Worm (Caenorhabditis elegans) whole organism, L2 larva: ENCODE data around the gene ptp-3.

Experiments used
- C34F6.9 ChIP-seq: fragments of 150-350 bp; optimal IDR thresholded peaks from 2 replicates; lab custom pipeline; 2014; ENCODE audit warnings: missing biosample characterization, missing genetic modification characterization
- F13H6.1 ChIP-seq: sonication (generic microtip); optimal IDR thresholded peaks from 2 replicates; lab custom pipeline; 2016; ENCODE audit warnings: missing genetic modification characterization, missing compliant biosample characterization
- Y55F3AM.14 ChIP-seq: fragments of 200-800 bp; sonication (Bioruptor generic); optimal IDR thresholded peaks from 2 replicates; lab custom pipeline; 2018; ENCODE audit warnings: mild to moderate bottlenecking, missing genetic modification characterization, missing compliant biosample characterization
- ZK546.5 ChIP-seq: sonication (generic microtip); optimal IDR thresholded peaks from 2 replicates; lab custom pipeline; 2017; ENCODE audit warnings: missing biosample characterization, missing genetic modification characterization
- alr-1 ChIP-seq: fragments of 150-350 bp; optimal IDR thresholded peaks from 2 replicates; lab custom pipeline; 2014; ENCODE audit warnings: missing biosample characterization, missing genetic modification characterization
- aly-2 ChIP-seq: fragments of 150-350 bp; optimal IDR thresholded peaks from 2 replicates; lab custom pipeline; 2014; ENCODE audit warnings: missing biosample characterization, missing genetic modification characterization
- ama-1 ChIP-seq: fragments of 150-350 bp; optimal IDR thresholded peaks from 2 replicates; lab custom pipeline; 2018; ENCODE audit warnings: inconsistent platforms
- blmp-1 ChIP-seq: sonication (generic microtip); optimal IDR thresholded peaks from 2 replicates; lab custom pipeline; 2017; ENCODE audit warnings: missing genetic modification characterization, mild to moderate bottlenecking, missing compliant biosample characterization, antibody characterized with exemption, moderate library complexity; ENCODE audit not compliant: insufficient read depth
- ceh-16 ChIP-seq: fragments of 150-350 bp; optimal IDR thresholded peaks from 2 replicates; lab custom pipeline; 2014; ENCODE audit warnings: missing biosample characterization, missing genetic modification characterization
- ceh-82 ChIP-seq: fragments of 150-350 bp; optimal IDR thresholded peaks from 2 replicates; lab custom pipeline; 2014; ENCODE audit warnings: missing biosample characterization, missing genetic modification characterization
- crh-2 ChIP-seq: sonication (generic microtip); optimal IDR thresholded peaks from 2 replicates; lab custom pipeline; 2017; ENCODE audit warnings: missing biosample characterization, missing genetic modification characterization
- dmd-4 ChIP-seq: sonication (generic microtip); optimal IDR thresholded peaks from 2 replicates; lab custom pipeline; 2017; ENCODE audit warnings: missing biosample characterization, missing genetic modification characterization
- egl-27 ChIP-seq: sonication (generic microtip); optimal IDR thresholded peaks from 3 replicates; lab custom pipeline; 2017; ENCODE audit warnings: missing biosample characterization, missing genetic modification reagents, missing genetic modification characterization
- elt-1 ChIP-seq: fragments of 150-350 bp; optimal IDR thresholded peaks from 2 replicates; lab custom pipeline; 2014; ENCODE audit warnings: missing biosample characterization, missing genetic modification characterization
- elt-3 ChIP-seq: sonication (generic microtip); optimal IDR thresholded peaks from 2 replicates; lab custom pipeline; 2017; ENCODE audit warnings: missing biosample characterization, missing genetic modification characterization
- fos-1 ChIP-seq: fragments of 150-350 bp; optimal IDR thresholded peaks from 2 replicates; lab custom pipeline; 2014; ENCODE audit warnings: missing biosample characterization, missing genetic modification characterization
- gmeb-1 ChIP-seq: fragments of 150-350 bp; optimal IDR thresholded peaks from 2 replicates; lab custom pipeline; 2014; ENCODE audit warnings: missing biosample characterization, missing genetic modification characterization
- lin-11 ChIP-seq: fragments of 150-350 bp; sonication (generic microtip); optimal IDR thresholded peaks from 2 replicates; lab custom pipeline; 2014; ENCODE audit warnings: missing biosample characterization, missing genetic modification characterization, inconsistent platforms, mixed read lengths
- lin-13 ChIP-seq: fragments of 150-350 bp; optimal IDR thresholded peaks from 2 replicates; lab custom pipeline; 2014; ENCODE audit warnings: missing biosample characterization, missing genetic modification reagents, missing genetic modification characterization
- lsy-2 ChIP-seq, 2 experiments: fragments of 150-350 bp in 1 of 2; sonication (generic microtip) in 1 of 2; optimal IDR thresholded peaks; 2 replicates each; lab custom pipeline; 2014 to 2017; ENCODE audit warnings: missing biosample characterization in 2 of 2, missing genetic modification characterization in 2 of 2
- mab-5 ChIP-seq: fragments of 150-350 bp; optimal IDR thresholded peaks from 2 replicates; lab custom pipeline; 2014; ENCODE audit warnings: missing biosample characterization, missing genetic modification characterization
- mbf-1 ChIP-seq: sonication (generic microtip); optimal IDR thresholded peaks from 2 replicates; lab custom pipeline; 2017; ENCODE audit warnings: missing biosample characterization, missing genetic modification characterization
- mdl-1 ChIP-seq, 2 experiments: fragments of 150-350 bp in 1 of 2; sonication (generic microtip) in 1 of 2; optimal IDR thresholded peaks; 2 replicates each; lab custom pipeline; 2017; ENCODE audit warnings: missing biosample characterization in 2 of 2, missing genetic modification characterization in 2 of 2
- nhr-10 ChIP-seq: sonication (generic microtip); optimal IDR thresholded peaks from 2 replicates; lab custom pipeline; 2017; ENCODE audit warnings: missing biosample characterization, missing genetic modification characterization
- nhr-11 ChIP-seq: fragments of 150-350 bp; optimal IDR thresholded peaks from 2 replicates; lab custom pipeline; 2014; ENCODE audit warnings: missing biosample characterization, missing genetic modification characterization
- nhr-12 ChIP-seq: fragments of 150-350 bp; optimal IDR thresholded peaks from 2 replicates; lab custom pipeline; 2014; ENCODE audit warnings: missing biosample characterization, missing genetic modification characterization
- nhr-129 ChIP-seq: fragments of 150-350 bp; optimal IDR thresholded peaks from 2 replicates; lab custom pipeline; 2014; ENCODE audit warnings: missing biosample characterization, missing genetic modification characterization
- nhr-21 ChIP-seq: fragments of 150-350 bp; optimal IDR thresholded peaks from 2 replicates; lab custom pipeline; 2014; ENCODE audit warnings: missing biosample characterization, missing genetic modification characterization
- nhr-23 ChIP-seq: fragments of 150-350 bp; optimal IDR thresholded peaks from 2 replicates; lab custom pipeline; 2014; ENCODE audit warnings: missing biosample characterization, missing genetic modification reagents, missing genetic modification characterization
- nhr-25 ChIP-seq: fragments of 150-350 bp; sonication (generic microtip); optimal IDR thresholded peaks from 3 replicates; lab custom pipeline; 2014; ENCODE audit warnings: missing biosample characterization, missing genetic modification characterization
- nhr-6 ChIP-seq: fragments of 150-350 bp; optimal IDR thresholded peaks from 2 replicates; lab custom pipeline; 2014; ENCODE audit warnings: missing biosample characterization, missing genetic modification characterization
- nhr-77 ChIP-seq: fragments of 150-350 bp; optimal IDR thresholded peaks from 2 replicates; lab custom pipeline; 2014; ENCODE audit warnings: missing biosample characterization, missing genetic modification characterization
- peb-1 ChIP-seq: fragments of 150-350 bp; optimal IDR thresholded peaks from 2 replicates; lab custom pipeline; 2014; ENCODE audit warnings: missing biosample characterization, missing genetic modification characterization
- sem-4 ChIP-seq: fragments of 150-350 bp; optimal IDR thresholded peaks from 2 replicates; lab custom pipeline; 2014; ENCODE audit warnings: missing biosample characterization, missing genetic modification reagents, missing genetic modification characterization
- skn-1 ChIP-seq: sonication (generic microtip); optimal IDR thresholded peaks from 2 replicates; lab custom pipeline; 2017; ENCODE audit warnings: missing biosample characterization, missing genetic modification characterization
- sma-3 ChIP-seq: sonication (generic microtip); optimal IDR thresholded peaks from 2 replicates; lab custom pipeline; 2016; ENCODE audit warnings: missing genetic modification reagents, missing genetic modification characterization, missing compliant biosample characterization
- sma-9 ChIP-seq, 2 experiments: fragments of 150-350 bp in 1 of 2; sonication (generic microtip) in 1 of 2; optimal IDR thresholded peaks; 2 replicates each; lab custom pipeline; 2014 to 2016; ENCODE audit warnings: missing genetic modification characterization in 2 of 2, mild to moderate bottlenecking in 1 of 2, missing biosample characterization in 1 of 2, missing compliant biosample characterization in 1 of 2, missing genetic modification reagents in 1 of 2, moderate library complexity in 1 of 2
- snpc-4 ChIP-seq: fragments of 150-350 bp; optimal IDR thresholded peaks from 2 replicates; lab custom pipeline; 2014; ENCODE audit warnings: missing biosample characterization, missing genetic modification characterization
- unc-39 ChIP-seq: fragments of 150-350 bp; optimal IDR thresholded peaks from 2 replicates; lab custom pipeline; 2014; ENCODE audit warnings: missing biosample characterization, missing genetic modification characterization
- unc-55 ChIP-seq: fragments of 150-350 bp; sonication (generic microtip); optimal IDR thresholded peaks from 3 replicates; lab custom pipeline; 2014; ENCODE audit warnings: missing biosample characterization, missing genetic modification reagents, missing genetic modification characterization
- zag-1 ChIP-seq: fragments of 150-350 bp; optimal IDR thresholded peaks from 2 replicates; lab custom pipeline; 2014; ENCODE audit warnings: missing biosample characterization, missing genetic modification characterization
- ztf-1 ChIP-seq: fragments of 200-800 bp; sonication (Bioruptor generic); conservative IDR thresholded peaks from 2 replicates; pipeline ENCODE4 v1.3.6; 2022; ENCODE audit warnings: missing genetic modification characterization, missing compliant biosample characterization
- ztf-11 ChIP-seq: sonication (generic microtip); optimal IDR thresholded peaks from 2 replicates; lab custom pipeline; 2017; ENCODE audit warnings: missing biosample characterization, missing genetic modification characterization
- ztf-4 ChIP-seq: fragments of 150-350 bp; optimal IDR thresholded peaks from 2 replicates; lab custom pipeline; 2014; ENCODE audit warnings: missing biosample characterization, missing genetic modification characterization

The ptp-3 gene

ce11 chrII:11022023-11022422 lies 46.7 kb downstream of the ptp-3 start, which contains the start of gene let-858:
let-858 (plus strand) TSS chrII:11022370.
- TF ChIP-seq peb-1 (tag; lab: Kevin White, UChicago) (no peak), lin-13 (GFP tag; lab: Kevin White, UChicago) (peak; percentile 42), nhr-77 (tag; lab: Kevin White, UChicago) (no peak), sem-4 (tag; lab: Kevin White, UChicago) (peak; percentile 37), F13H6.1 (tag; lab: Kevin White, UChicago) (no peak), mbf-1 (tag; lab: Kevin White, UChicago) (no peak), nhr-10 (tag; lab: Kevin White, UChicago) (no peak), nhr-23 (tag; lab: Kevin White, UChicago) (no peak), ceh-82 (no peak), ama-1 (lab: Kevin White, UChicago) (no peak), sma-3 (GFP tag; lab: Kevin White, UChicago) (peak; percentile 42), lin-11 (tag; lab: Kevin White, UChicago) (no peak), alr-1 (tag; lab: Kevin White, UChicago) (no peak), lsy-2 (tag; optimal IDR thresholded peaks at IDR 0.05; lab: Kevin White, UChicago) (peak; percentile 34 to 76), sma-9 (GFP tag; optimal IDR thresholded peaks at IDR 0.05; lab: Kevin White, UChicago) (peak; percentile 49), sma-9 (tag; optimal IDR thresholded peaks at IDR 0.05; lab: Kevin White, UChicago) (no peak), nhr-6 (tag; lab: Kevin White, UChicago) (no peak), nhr-25 (tag; lab: Kevin White, UChicago) (peak; percentile 57), dmd-4 (tag; lab: Kevin White, UChicago) (no peak), gmeb-1 (tag; lab: Kevin White, UChicago) (peak; percentile 97), nhr-21 (tag; lab: Kevin White, UChicago) (peak; percentile 29), crh-2 (peak; percentile 13), ztf-4 (tag; lab: Kevin White, UChicago) (no peak), nhr-129 (tag; lab: Kevin White, UChicago) (peak; percentile 59), C34F6.9 (tag; lab: Kevin White, UChicago) (peak; percentile 58), mab-5 (peak; percentile 16), ztf-1 (GFP tag; lab: Robert Waterston, UW) (no peak), zag-1 (tag; lab: Kevin White, UChicago) (no peak), ztf-11 (tag; lab: Kevin White, UChicago) (no peak), skn-1 (tag; lab: Kevin White, UChicago) (no peak)

ce11 chrII:11025566-11025965 lies 50.2 kb downstream of the ptp-3 start, which contains the start of gene F33A8.7:
F33A8.7 (minus strand) TSS chrII:11025666.
- TF ChIP-seq nhr-23 (tag; lab: Kevin White, UChicago) (no peak), ceh-16 (no peak), ztf-4 (tag; lab: Kevin White, UChicago) (no peak), elt-3 (tag; lab: Kevin White, UChicago) (no peak), fos-1 (tag; lab: Kevin White, UChicago) (no peak), dmd-4 (tag; lab: Kevin White, UChicago) (no peak), lin-11 (tag; lab: Kevin White, UChicago) (no peak), ztf-11 (tag; lab: Kevin White, UChicago) (no peak), Y55F3AM.14 (GFP tag; lab: Kevin White, UChicago) (no peak), aly-2 (no peak), nhr-11 (tag; lab: Kevin White, UChicago) (no peak), unc-39 (no peak), peb-1 (tag; lab: Kevin White, UChicago) (no peak)

ce11 chrII:11027777-11028176 lies 52.4 kb downstream of the ptp-3 start:
- TF ChIP-seq sma-9 (GFP tag; optimal IDR thresholded peaks at IDR 0.05; lab: Kevin White, UChicago) (no peak), sma-9 (tag; optimal IDR thresholded peaks at IDR 0.05; lab: Kevin White, UChicago) (no peak), sem-4 (tag; lab: Kevin White, UChicago) (no peak), elt-1 (no peak), nhr-77 (tag; lab: Kevin White, UChicago) (no peak), ceh-82 (no peak)

- TF ChIP-seq mdl-1 (tag; optimal IDR thresholded peaks at IDR 0.05; lab: Kevin White, UChicago) (no peak), mab-5 (no peak), egl-27 (no peak), ZK546.5 (no peak), ztf-4 (tag; lab: Kevin White, UChicago) (no peak), nhr-77 (tag; lab: Kevin White, UChicago) (no peak), sma-9 (GFP tag; optimal IDR thresholded peaks at IDR 0.05; lab: Kevin White, UChicago) (no peak), sma-9 (tag; optimal IDR thresholded peaks at IDR 0.05; lab: Kevin White, UChicago) (no peak), nhr-25 (tag; lab: Kevin White, UChicago) (no peak), nhr-12 (tag; lab: Kevin White, UChicago) (no peak), unc-55 (GFP tag; lab: Kevin White, UChicago) (no peak), lin-11 (tag; lab: Kevin White, UChicago) (no peak), snpc-4 (no peak), gmeb-1 (tag; lab: Kevin White, UChicago) (no peak), mbf-1 (tag; lab: Kevin White, UChicago) (no peak), sem-4 (tag; lab: Kevin White, UChicago) (no peak), blmp-1 (no peak)
These were observed 55.0 kb downstream of the ptp-3 start, which contains the start of gene nlp-18 for ce11 chrII:11030297-11030696. nlp-18 (minus strand) TSS chrII:11030397.
